Worm (Caenorhabditis elegans) whole organism, L4 larva: Measurements from ENCODE around the gene acdh-13.

Source experiments
- aly-2 ChIP-seq: sonication (generic microtip); optimal IDR thresholded peaks from 2 replicates; lab custom pipeline; 2018; ENCODE audit warnings: missing biosample characterization, missing genetic modification characterization
- arid-1 ChIP-seq: fragments of 200-800 bp; sonication (Bioruptor generic); conservative IDR thresholded peaks from 2 replicates; pipeline ENCODE4 v1.3.6; 2022; ENCODE audit warnings: missing genetic modification reagents, missing genetic modification characterization, missing compliant biosample characterization
- daf-19 ChIP-seq: fragments of 200-800 bp; sonication (Bioruptor generic); conservative IDR thresholded peaks from 2 replicates; pipeline ENCODE4 v1.3.6; 2022; ENCODE audit warnings: missing genetic modification characterization, missing compliant biosample characterization
- nhr-6 ChIP-seq: fragments of 150-350 bp; optimal IDR thresholded peaks from 2 replicates; lab custom pipeline; 2014; ENCODE audit warnings: missing biosample characterization, missing genetic modification characterization
- snpc-4 ChIP-seq: fragments of 150-350 bp; optimal IDR thresholded peaks from 2 replicates; lab custom pipeline; 2014; ENCODE audit warnings: missing biosample characterization, missing genetic modification characterization
- spr-1 ChIP-seq: sonication (generic microtip); optimal IDR thresholded peaks from 2 replicates; lab custom pipeline; 2016; ENCODE audit warnings: mild to moderate bottlenecking, missing genetic modification characterization, missing compliant biosample characterization

DNA sequence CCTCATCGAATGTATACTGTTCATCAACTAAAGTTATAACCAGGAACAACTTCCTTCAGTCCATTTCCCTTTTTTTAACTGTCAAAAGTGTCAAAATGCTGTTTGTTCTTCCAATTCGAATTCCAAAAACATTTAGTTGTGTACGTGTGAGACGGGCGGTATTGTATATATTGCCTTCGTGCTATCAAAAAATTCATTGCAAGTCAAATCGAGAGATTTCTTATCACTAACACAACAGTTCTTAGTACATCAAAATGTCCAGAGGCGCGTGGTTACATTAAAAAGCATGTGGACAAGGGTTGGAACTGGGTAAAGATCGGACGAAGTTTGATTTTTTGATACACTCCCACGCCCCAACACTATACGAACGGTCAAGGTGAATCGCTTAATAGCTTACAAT, 29.7 kb upstream of the acdh-13 start:
- no peak for TF ChIP-seq spr-1 (tag; lab: Kevin White, UChicago)
- TF ChIP-seq nhr-6: no peak
- TF ChIP-seq daf-19 (GFP tag; lab: Robert Waterston, UW): no peak
- TF ChIP-seq arid-1: no peak
- no peak for TF ChIP-seq snpc-4 (tag; lab: Kevin White, UChicago)
- no peak for TF ChIP-seq aly-2
